Fruit fly (Drosophila melanogaster) whole organism, wandering third instar larva: ENCODE measurements around the gene CG13305.

ENCODE experiments used
- CG32264 ChIP-seq: fragments of 200-800 bp; sonication (Bioruptor generic); optimal IDR thresholded peaks from 2 replicates; lab custom pipeline; 2016; ENCODE audit warnings: missing biosample characterization, missing genetic modification characterization
- HLH106 ChIP-seq: fragments of 200-800 bp; optimal IDR thresholded peaks from 3 replicates; lab custom pipeline; 2019; ENCODE audit warnings: missing biosample characterization, mild to moderate bottlenecking, missing genetic modification characterization, moderate library complexity
- Hr78 ChIP-seq: fragments of >200 bp; optimal IDR thresholded peaks from 2 replicates; lab custom pipeline; 2017; ENCODE audit warnings: missing biosample characterization, missing genetic modification characterization
- Mio ChIP-seq: sonication (Bioruptor generic); optimal IDR thresholded peaks from 2 replicates; lab custom pipeline; 2016; ENCODE audit warnings: missing biosample characterization, missing genetic modification characterization
- OdsH ChIP-seq: fragments of 200-800 bp; sonication (Bioruptor generic); optimal IDR thresholded peaks from 2 replicates; lab custom pipeline; 2016; ENCODE audit warnings: missing biosample characterization, mild to moderate bottlenecking, missing genetic modification characterization
- dmrt93B ChIP-seq: fragments of 200-800 bp; sonication (Bioruptor generic); optimal IDR thresholded peaks from 2 replicates; lab custom pipeline; 2018; ENCODE audit warnings: missing biosample characterization, mild to moderate bottlenecking, missing genetic modification characterization
- psq ChIP-seq: fragments of 200-800 bp; sonication (Bioruptor generic); optimal IDR thresholded peaks from 3 replicates; lab custom pipeline; 2017; ENCODE audit warnings: missing biosample characterization, mild to moderate bottlenecking, missing genetic modification characterization, moderate library complexity
- rgr ChIP-seq: fragments of 200-800 bp; sonication (Bioruptor generic); optimal IDR thresholded peaks from 3 replicates; lab custom pipeline; 2016; ENCODE audit warnings: missing biosample characterization, mild to moderate bottlenecking, missing genetic modification characterization

dm6 chr3L:8673377-8674000 lies 26.9 kb upstream of the CG13305 start:
- no peak for TF ChIP-seq psq (GFP tag; lab: Kevin White, UChicago)
- no peak for TF ChIP-seq rgr
- TF ChIP-seq Hr78 (GFP tag; lab: Kevin White, UChicago): no peak
- no peak for TF ChIP-seq OdsH (GFP tag; lab: Kevin White, UChicago)
- TF ChIP-seq dmrt93B (GFP tag; lab: Kevin White, UChicago): no peak
- no peak for TF ChIP-seq CG32264 (GFP tag; lab: Kevin White, UChicago)
- TF ChIP-seq Mio (GFP tag; lab: Kevin White, UChicago): no peak
- TF ChIP-seq HLH106 (tag; lab: Kevin White, UChicago): no peak
